Worm (Caenorhabditis elegans): ENCODE measurements around the gene col-73.
A peak's percentile ranks its signal among the peaks of the same experiment; 100 is the strongest.
"Not testable (repeated sequence)": the region's sequence is repeated elsewhere in the genome, so short reads cannot be mapped to it uniquely, and the experiment has no call there.

Gene col-73

DNA sequence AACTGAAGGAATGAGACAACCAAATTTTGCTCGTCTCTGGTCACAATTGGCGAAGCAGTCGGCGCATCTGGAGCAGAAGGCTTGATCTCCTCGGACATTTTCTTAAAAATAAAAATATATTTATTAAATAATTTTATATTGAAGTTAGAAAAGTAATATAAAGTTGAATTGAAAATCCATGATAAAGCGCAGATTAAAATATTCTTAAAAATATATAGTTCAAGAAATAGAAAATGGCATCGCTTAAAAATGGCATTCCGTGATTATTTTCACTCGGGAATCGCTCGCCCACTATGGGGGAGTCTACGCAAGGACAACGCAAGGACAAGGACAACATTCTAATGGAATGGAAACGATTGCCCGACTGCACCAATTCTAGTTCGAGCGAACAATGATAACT lies 30.8 kb upstream of the col-73 start, which contains the start of gene sgt-1:
Gene sgt-1, minus strand, starts transcription at position 101 of the 400 bp plus-strand sequence.
- TF ChIP-seq nhr-77, unc-130, fos-1 (tag; optimal IDR thresholded peaks at IDR 0.05): not testable (repeated sequence)

DNA sequence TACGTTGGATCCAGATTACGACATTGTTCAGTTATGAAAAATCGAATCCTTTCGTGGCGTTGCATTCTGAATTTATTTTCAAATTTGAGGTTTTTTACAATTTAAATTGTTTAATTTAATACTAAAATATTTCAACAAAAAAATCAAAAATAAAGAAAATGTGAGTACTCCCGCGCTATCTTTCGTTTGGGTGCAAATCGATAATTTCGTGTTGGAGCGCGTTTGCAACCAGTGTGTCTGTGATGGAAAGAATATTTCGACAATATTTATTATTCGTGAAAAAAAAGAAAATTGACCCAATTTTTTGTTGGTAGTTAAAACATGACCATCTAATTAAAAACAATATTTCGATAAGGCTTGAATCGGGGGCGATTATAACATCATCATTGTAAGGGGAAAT lies 29.1 kb upstream of the col-73 start, which contains the start of gene R05F9.9:
Gene R05F9.9, minus strand, starts transcription at position 66 of the 400 bp plus-strand sequence.
- TF ChIP-seq lin-39 (tag; optimal IDR thresholded peaks at IDR 0.05) (no peak), jun-1 (tag; optimal IDR thresholded peaks at IDR 0.05) (no peak), hpl-2 (GFP tag; optimal IDR thresholded peaks at IDR 0.05) (no peak), fos-1 (tag; optimal IDR thresholded peaks at IDR 0.05) (no peak), alr-1 (tag; optimal IDR thresholded peaks at IDR 0.05; ENCODE audit: borderline replicate concordance) (no peak), aly-2 (tag; optimal IDR thresholded peaks at IDR 0.05) (peak; percentile 24), lin-14 (GFP tag; optimal IDR thresholded peaks at IDR 0.05) (peak; percentile 25), elt-2 (tag; optimal IDR thresholded peaks at IDR 0.05) (peak; percentile 71), nhr-12 (tag; optimal IDR thresholded peaks at IDR 0.05) (no peak), xbp-1 (tag; optimal IDR thresholded peaks at IDR 0.05) (peak; percentile 7), tlp-1 (tag; optimal IDR thresholded peaks at IDR 0.05) (no peak), snu-23 (GFP tag; optimal IDR thresholded peaks at IDR 0.05) (peak; percentile 48), nhr-47 (tag; optimal IDR thresholded peaks at IDR 0.05) (peak; percentile 3), elt-3 (tag; optimal IDR thresholded peaks at IDR 0.05) (no peak), skn-1 (tag; optimal IDR thresholded peaks at IDR 0.05) (peak; percentile 35), nhr-85 (tag) (peak; percentile 63), lir-3 (tag; optimal IDR thresholded peaks at IDR 0.05; ENCODE audit: poor library complexity) (no peak), unc-30 (tag; optimal IDR thresholded peaks at IDR 0.05) (no peak), tbx-2 (tag; optimal IDR thresholded peaks at IDR 0.05) (peak; percentile 3), lsy-2 (tag; optimal IDR thresholded peaks at IDR 0.05) (peak; percentile 43 to 54), zag-1 (tag; optimal IDR thresholded peaks at IDR 0.05) (no peak), nhr-76 (tag; optimal IDR thresholded peaks at IDR 0.05) (no peak), dpl-1 (GFP tag; optimal IDR thresholded peaks at IDR 0.05) (peak; percentile 24 to 73 (median 28)), ztf-11 (tag; optimal IDR thresholded peaks at IDR 0.05) (no peak), nhr-90 (tag; optimal IDR thresholded peaks at IDR 0.05; ENCODE audit: poor library complexity) (peak; percentile 4), irx-1 (tag; optimal IDR thresholded peaks at IDR 0.05) (no peak), sox-4 (tag; optimal IDR thresholded peaks at IDR 0.05) (no peak), ama-1 (optimal IDR thresholded peaks at IDR 0.05) (peak; percentile 61), pag-3 (tag; optimal IDR thresholded peaks at IDR 0.05; ENCODE audit: borderline replicate concordance, insufficient read depth) (no peak), C34B4.2 (tag; optimal IDR thresholded peaks at IDR 0.05) (no peak), ceh-90 (tag; optimal IDR thresholded peaks at IDR 0.05) (no peak), nhr-71 (tag; optimal IDR thresholded peaks at IDR 0.05) (peak; percentile 52), ceh-82 (tag; optimal IDR thresholded peaks at IDR 0.05) (peak in 1 of 3 experiments; percentile 40), ceh-88 (GFP tag; IDR thresholded peaks at IDR 0.05) (no peak), mep-1 (tag; optimal IDR thresholded peaks at IDR 0.05) (peak; percentile 62), sup-37 (GFP tag; optimal IDR thresholded peaks at IDR 0.05) (no peak), blmp-1 (tag; optimal IDR thresholded peaks at IDR 0.05) (peak; percentile 37), rnt-1 (tag; optimal IDR thresholded peaks at IDR 0.05) (peak; percentile 8), nhr-20 (tag; optimal IDR thresholded peaks at IDR 0.05) (peak; percentile 1), mdl-1 (tag; optimal IDR thresholded peaks at IDR 0.05) (no peak), swsn-7 (tag; optimal IDR thresholded peaks at IDR 0.05) (no peak), lin-35 (GFP tag; optimal IDR thresholded peaks at IDR 0.05) (peak; percentile 33 to 67), efl-1 (optimal IDR thresholded peaks at IDR 0.05) (peak; percentile 39 to 49), efl-1 (GFP tag; optimal IDR thresholded peaks at IDR 0.05 in 1 of 2) (peak; percentile 66 to 93)
